Fruit fly (Drosophila melanogaster) whole organism, embryonic: ENCODE results near the gene CG15475.

Experiments used
- ATbp ChIP-seq: fragments of 200-800 bp; sonication (Bioruptor generic); optimal IDR thresholded peaks from 2 replicates; lab custom pipeline; 2017; ENCODE audit warnings: missing biosample characterization, mild to moderate bottlenecking, missing genetic modification characterization, missing genetic modification reagents
- CG10209 ChIP-seq: fragments of 200-800 bp; sonication (Bioruptor generic); optimal IDR thresholded peaks from 3 replicates; lab custom pipeline; 2017; ENCODE audit warnings: missing biosample characterization, mild to moderate bottlenecking, missing genetic modification characterization, missing genetic modification reagents
- CG10543 ChIP-seq: fragments of 200-800 bp; sonication (Bioruptor generic); optimal IDR thresholded peaks from 3 replicates; lab custom pipeline; 2017; ENCODE audit warnings: missing biosample characterization, mild to moderate bottlenecking, missing genetic modification characterization, moderate library complexity
- CG1602 ChIP-seq: fragments of 200-800 bp; sonication (Bioruptor generic); optimal IDR thresholded peaks from 3 replicates; lab custom pipeline; 2016; ENCODE audit warnings: missing biosample characterization, missing genetic modification characterization
- CG1603 ChIP-seq: fragments of 200-800 bp; sonication (Bioruptor generic); optimal IDR thresholded peaks from 2 replicates; lab custom pipeline; 2019; ENCODE audit warnings: missing biosample characterization, mild to moderate bottlenecking, missing genetic modification characterization, moderate library complexity
- CG1647 ChIP-seq: fragments of 200-800 bp; sonication (Bioruptor generic); optimal IDR thresholded peaks from 3 replicates; lab custom pipeline; 2016; ENCODE audit warnings: missing biosample characterization, missing genetic modification characterization
- CG17186 ChIP-seq: fragments of 200-800 bp; sonication (Bioruptor generic); optimal IDR thresholded peaks from 3 replicates; lab custom pipeline; 2017; ENCODE audit warnings: missing biosample characterization, missing genetic modification reagents, missing genetic modification characterization
- CG1792 ChIP-seq: fragments of 200-800 bp; sonication (Bioruptor generic); optimal IDR thresholded peaks from 2 replicates; lab custom pipeline; 2016; ENCODE audit warnings: missing biosample characterization, missing genetic modification characterization
- CG18476 ChIP-seq: fragments of 200-800 bp; sonication (Bioruptor generic); optimal IDR thresholded peaks from 2 replicates; lab custom pipeline; 2016; ENCODE audit warnings: missing biosample characterization, mild to moderate bottlenecking, missing genetic modification characterization
- CG18764 ChIP-seq: fragments of 200-800 bp; sonication (Bioruptor generic); optimal IDR thresholded peaks from 3 replicates; lab custom pipeline; 2016; ENCODE audit warnings: missing biosample characterization, missing genetic modification characterization
- CG2120 ChIP-seq: fragments of 200-800 bp; sonication (Bioruptor generic); optimal IDR thresholded peaks from 3 replicates; lab custom pipeline; 2016; ENCODE audit warnings: missing biosample characterization, missing genetic modification characterization
- CG2678 ChIP-seq: fragments of 200-800 bp; sonication (Bioruptor generic); optimal IDR thresholded peaks from 3 replicates; lab custom pipeline; 2019; ENCODE audit warnings: missing biosample characterization, mild to moderate bottlenecking, missing genetic modification characterization, moderate library complexity
- CG2889 ChIP-seq: fragments of 200-800 bp; sonication (Bioruptor generic); IDR thresholded peaks from 3 replicates; pipeline ENCODE4 v1.3.6; 2022; ENCODE audit warnings: missing biosample characterization, missing genetic modification characterization
- CG3065 ChIP-seq: fragments of 200-800 bp; sonication (Bioruptor generic); optimal IDR thresholded peaks from 2 replicates; lab custom pipeline; 2016; ENCODE audit warnings: missing biosample characterization, missing genetic modification characterization
- CG3995 ChIP-seq: fragments of 200-800 bp; sonication (Bioruptor generic); optimal IDR thresholded peaks from 3 replicates; lab custom pipeline; 2016; ENCODE audit warnings: missing biosample characterization, missing genetic modification characterization
- CG4854 ChIP-seq: fragments of 200-800 bp; sonication (Bioruptor generic); optimal IDR thresholded peaks from 2 replicates; lab custom pipeline; 2016; ENCODE audit warnings: missing biosample characterization, missing genetic modification characterization, inconsistent platforms
- CG8478 ChIP-seq: fragments of >200 bp; optimal IDR thresholded peaks from 2 replicates; lab custom pipeline; 2018
- CG8765 ChIP-seq: fragments of 200-800 bp; sonication (Bioruptor generic); IDR thresholded peaks from 2 replicates; pipeline ENCODE4 v1.3.6; 2022; ENCODE audit warnings: missing biosample characterization, missing genetic modification characterization
- CG9609 ChIP-seq: fragments of 200-800 bp; sonication (Bioruptor generic); optimal IDR thresholded peaks from 3 replicates; lab custom pipeline; 2016; ENCODE audit warnings: missing biosample characterization, missing genetic modification characterization
- Dad ChIP-seq: fragments of 200-800 bp; sonication (Bioruptor generic); optimal IDR thresholded peaks from 3 replicates; lab custom pipeline; 2016; ENCODE audit warnings: missing biosample characterization, missing genetic modification characterization
- Dip3 ChIP-seq: fragments of 200-800 bp; sonication (Bioruptor generic); optimal IDR thresholded peaks from 3 replicates; lab custom pipeline; 2016; ENCODE audit warnings: missing biosample characterization, missing genetic modification characterization
- ERR ChIP-seq: fragments of 200-800 bp; sonication (Bioruptor generic); optimal IDR thresholded peaks from 2 replicates; lab custom pipeline; 2016; ENCODE audit warnings: missing biosample characterization, missing genetic modification characterization
- HLH4C ChIP-seq: fragments of 200-800 bp; sonication (Bioruptor generic); IDR thresholded peaks from 3 replicates; pipeline ENCODE4 v1.3.6; 2022; ENCODE audit warnings: missing biosample characterization, missing genetic modification characterization; ENCODE audit not compliant: partially characterized antibody
- Jarid2 ChIP-seq: fragments of 200-800 bp; sonication (Bioruptor generic); optimal IDR thresholded peaks from 3 replicates; lab custom pipeline; 2017; ENCODE audit warnings: mild to moderate bottlenecking, missing biosample characterization, missing genetic modification reagents, missing genetic modification characterization
- Lpt ChIP-seq: fragments of >200 bp; optimal IDR thresholded peaks from 2 replicates; lab custom pipeline; 2018; ENCODE audit warnings: missing biosample characterization, missing genetic modification characterization
- NC2α ChIP-seq: fragments of 200-800 bp; sonication (Bioruptor generic); optimal IDR thresholded peaks from 2 replicates; lab custom pipeline; 2016; ENCODE audit warnings: missing biosample characterization, missing genetic modification characterization
- Opbp ChIP-seq: fragments of 200-800 bp; sonication (Bioruptor generic); IDR thresholded peaks from 3 replicates; pipeline ENCODE4 v1.3.6; 2022; ENCODE audit warnings: missing biosample characterization, missing genetic modification characterization; ENCODE audit not compliant: partially characterized antibody
- Ptx1 ChIP-seq: fragments of 200-800 bp; sonication (Bioruptor generic); IDR thresholded peaks from 2 replicates; pipeline ENCODE4 v1.3.6; 2022; ENCODE audit warnings: missing biosample characterization, missing genetic modification characterization
- Sox102F ChIP-seq: fragments of 200-800 bp; sonication (Bioruptor generic); optimal IDR thresholded peaks from 2 replicates; lab custom pipeline; 2018; ENCODE audit warnings: missing biosample characterization, mild to moderate bottlenecking, missing genetic modification characterization, moderate library complexity
- Sry-β ChIP-seq: fragments of 200-800 bp; sonication (Bioruptor generic); optimal IDR thresholded peaks from 2 replicates; lab custom pipeline; 2018; ENCODE audit warnings: missing biosample characterization, mild to moderate bottlenecking, missing genetic modification characterization, moderate library complexity
- Stat92E ChIP-seq, 3 experiments: fragments of >200 bp in 2 of 3; fragments of 200-800 bp in 1 of 3; sonication (Bioruptor generic) in 1 of 3; optimal IDR thresholded peaks; 2 replicates each; lab custom pipeline; 2017 to 2019; ENCODE audit warnings: missing biosample characterization in 3 of 3, missing genetic modification characterization in 3 of 3, mild to moderate bottlenecking in 1 of 3, moderate library complexity in 1 of 3
- abd-A ChIP-seq: fragments of 200-800 bp; sonication (Bioruptor generic); optimal IDR thresholded peaks from 3 replicates; lab custom pipeline; 2019; ENCODE audit warnings: missing biosample characterization, mild to moderate bottlenecking, missing genetic modification characterization, moderate library complexity
- ara ChIP-seq: fragments of 200-800 bp; sonication (Bioruptor generic); IDR thresholded peaks from 2 replicates; pipeline ENCODE4 v1.3.6; 2022; ENCODE audit warnings: missing biosample characterization, missing genetic modification characterization
- bab2 ChIP-seq: fragments of 200-800 bp; sonication (Bioruptor generic); optimal IDR thresholded peaks from 2 replicates; lab custom pipeline; 2016; ENCODE audit warnings: missing biosample characterization, missing genetic modification characterization
- btn ChIP-seq: fragments of 200-800 bp; sonication (Bioruptor generic); optimal IDR thresholded peaks from 2 replicates; lab custom pipeline; 2016; ENCODE audit warnings: missing biosample characterization, missing genetic modification characterization
- danr ChIP-seq: fragments of 200-800 bp; sonication (Bioruptor generic); IDR thresholded peaks from 2 replicates; pipeline ENCODE4 v1.3.6; 2022; ENCODE audit warnings: missing biosample characterization, missing genetic modification characterization
- dpn ChIP-seq, 2 experiments: fragments of 200-800 bp; sonication (Bioruptor generic); optimal IDR thresholded peaks; 3 replicates each; lab custom pipeline; 2016; ENCODE audit warnings: missing biosample characterization in 2 of 2, missing genetic modification characterization in 2 of 2
- emc ChIP-seq: fragments of 200-800 bp; sonication (Bioruptor generic); optimal IDR thresholded peaks from 2 replicates; lab custom pipeline; 2016; ENCODE audit warnings: missing biosample characterization, missing genetic modification characterization
- fd102C ChIP-seq: fragments of 200-800 bp; sonication (Bioruptor generic); optimal IDR thresholded peaks from 2 replicates; lab custom pipeline; 2018; ENCODE audit warnings: missing biosample characterization, mild to moderate bottlenecking, missing genetic modification characterization, moderate library complexity
- hb ChIP-seq: fragments of 200-800 bp; sonication (Bioruptor generic); IDR thresholded peaks from 3 replicates; pipeline ENCODE4 v1.3.6; 2022; ENCODE audit warnings: missing biosample characterization, missing genetic modification characterization; ENCODE audit not compliant: partially characterized antibody
- kah ChIP-seq: fragments of 200-800 bp; sonication (Bioruptor generic); optimal IDR thresholded peaks from 2 replicates; lab custom pipeline; 2018; ENCODE audit warnings: missing biosample characterization, mild to moderate bottlenecking, missing genetic modification characterization
- nom ChIP-seq: fragments of 200-800 bp; sonication (Bioruptor generic); optimal IDR thresholded peaks from 2 replicates; lab custom pipeline; 2017; ENCODE audit warnings: missing biosample characterization, missing genetic modification characterization, mild to moderate bottlenecking, moderate library complexity, missing genetic modification reagents
- onecut ChIP-seq: fragments of 200-800 bp; sonication (Bioruptor generic); IDR thresholded peaks from 2 replicates; pipeline ENCODE4 v1.3.6; 2022; ENCODE audit warnings: missing biosample characterization, missing genetic modification characterization
- otp ChIP-seq: fragments of 200-800 bp; sonication (Bioruptor generic); IDR thresholded peaks from 3 replicates; pipeline ENCODE4, ENCODE4 v1.3.6; 2022; ENCODE audit warnings: missing biosample characterization, missing genetic modification characterization
- peb ChIP-seq: fragments of 200-800 bp; sonication (Bioruptor generic); IDR thresholded peaks from 2 replicates; pipeline ENCODE4 v1.3.6; 2022; ENCODE audit warnings: missing biosample characterization, missing genetic modification characterization
- run ChIP-seq: fragments of 200-800 bp; sonication (Bioruptor generic); optimal IDR thresholded peaks from 3 replicates; lab custom pipeline; 2018; ENCODE audit warnings: missing biosample characterization, mild to moderate bottlenecking, missing genetic modification characterization
- scrt ChIP-seq: fragments of 200-800 bp; sonication (Bioruptor generic); optimal IDR thresholded peaks from 2 replicates; lab custom pipeline; 2018; ENCODE audit warnings: missing biosample characterization, mild to moderate bottlenecking, missing genetic modification characterization, moderate library complexity
- sima ChIP-seq: fragments of 200-800 bp; sonication (Bioruptor generic); optimal IDR thresholded peaks from 2 replicates; lab custom pipeline; 2016; ENCODE audit warnings: missing biosample characterization, missing genetic modification characterization
- slp2 ChIP-seq: fragments of 200-800 bp; sonication (Bioruptor generic); optimal IDR thresholded peaks from 2 replicates; lab custom pipeline; 2016; ENCODE audit warnings: missing biosample characterization, missing genetic modification characterization
- tll ChIP-seq, 2 experiments: fragments of 200-800 bp in 1 of 2; fragments of >200 bp in 1 of 2; sonication (Bioruptor generic) in 1 of 2; optimal IDR thresholded peaks; 2 replicates each; lab custom pipeline; 2017 to 2019; ENCODE audit warnings: missing biosample characterization in 2 of 2, missing genetic modification characterization in 2 of 2, mild to moderate bottlenecking in 1 of 2, moderate library complexity in 1 of 2
- trh ChIP-seq: fragments of 200-800 bp; sonication (Bioruptor generic); optimal IDR thresholded peaks from 2 replicates; lab custom pipeline; 2016; ENCODE audit warnings: missing biosample characterization, missing genetic modification characterization
- unc-4 ChIP-seq: fragments of 200-800 bp; sonication (Bioruptor generic); IDR thresholded peaks from 2 replicates; pipeline ENCODE4 v1.3.6; 2022; ENCODE audit warnings: missing biosample characterization, missing genetic modification characterization; ENCODE audit not compliant: partially characterized antibody
- wdn ChIP-seq: fragments of 200-800 bp; sonication (Bioruptor generic); IDR thresholded peaks from 2 replicates; pipeline ENCODE4 v1.3.6; 2022; ENCODE audit warnings: missing biosample characterization, missing genetic modification characterization

CG15475 gene

dm6 chr2L:20638413-20638812, 24.1 kb downstream of the CG15475 start (continued):
- no peak for TF ChIP-seq Lpt (GFP tag; lab: Kevin White, UChicago)
- no peak for TF ChIP-seq fd102C (GFP tag; lab: Kevin White, UChicago)
- no peak for TF ChIP-seq wdn (GFP tag; lab: Robert Waterston, UW)
- TF ChIP-seq ara (GFP tag; lab: Robert Waterston, UW): no peak
- no peak for TF ChIP-seq CG2889 (GFP tag; lab: Robert Waterston, UW)
- TF ChIP-seq unc-4 (GFP tag; lab: Robert Waterston, UW): peak; percentile 32; the same call in 1 of the 2 replicates
- no peak for TF ChIP-seq run (tag; lab: Kevin White, UChicago)
- TF ChIP-seq tll (GFP tag; optimal IDR thresholded peaks at IDR 0.05; lab: Kevin White, UChicago): no peak
- no peak for TF ChIP-seq CG18764 (GFP tag; lab: Kevin White, UChicago)
- peak; percentile 66 for TF ChIP-seq CG1603 (tag; lab: Kevin White, UChicago)
- peak; percentile 73; the same call in 2 of the 3 replicates for TF ChIP-seq Opbp
- no peak for TF ChIP-seq CG1792 (GFP tag; lab: Kevin White, UChicago)
- TF ChIP-seq ERR (GFP tag; lab: Kevin White, UChicago): no peak
- no peak for TF ChIP-seq danr
- no peak for TF ChIP-seq CG2120
- TF ChIP-seq hb (GFP tag; lab: Robert Waterston, UW): no peak
- no peak for TF ChIP-seq CG8478 (lab: Kevin White, UChicago)
- no peak for TF ChIP-seq ATbp
- no peak for TF ChIP-seq Ptx1 (GFP tag; lab: Robert Waterston, UW)
- TF ChIP-seq CG4854 (GFP tag; lab: Kevin White, UChicago): no peak
- TF ChIP-seq CG18476: no peak
- TF ChIP-seq Jarid2 (GFP tag; lab: Kevin White, UChicago): peak; percentile 8
- no peak for TF ChIP-seq bab2 (GFP tag; lab: Kevin White, UChicago)
- TF ChIP-seq onecut: no peak
- no peak for TF ChIP-seq sima (GFP tag; lab: Kevin White, UChicago)
- no peak for TF ChIP-seq trh
- TF ChIP-seq CG9609: no peak
- TF ChIP-seq scrt: no peak
- peak; percentile 14 for TF ChIP-seq kah (GFP tag; lab: Kevin White, UChicago)
- peak; percentile 65 for TF ChIP-seq CG3995 (GFP tag; lab: Kevin White, UChicago)
- TF ChIP-seq CG10209 (GFP tag; lab: Kevin White, UChicago): no peak
- TF ChIP-seq dpn (GFP tag; optimal IDR thresholded peaks at IDR 0.05; lab: Kevin White, UChicago): no peak
- TF ChIP-seq Dad (GFP tag; lab: Kevin White, UChicago): no peak
- no peak for TF ChIP-seq otp (GFP tag; lab: Robert Waterston, UW)

dm6 chr2L:20639821-20640220, 25.5 kb downstream of the CG15475 start, which contains the start of gene CG31680:
CG31680 (plus strand) TSS chr2L:20640121.
- no peak for TF ChIP-seq btn (GFP tag; lab: Kevin White, UChicago)
- TF ChIP-seq NC2α (GFP tag; lab: Kevin White, UChicago): no peak
- no peak for TF ChIP-seq abd-A (tag; lab: Kevin White, UChicago)
- TF ChIP-seq CG1647: no peak
- TF ChIP-seq Sox102F (GFP tag; lab: Kevin White, UChicago): no peak
- TF ChIP-seq Stat92E (GFP tag; optimal IDR thresholded peaks at IDR 0.05; lab: Kevin White, UChicago): no peak
- no peak for TF ChIP-seq CG3065 (GFP tag; lab: Kevin White, UChicago)
- TF ChIP-seq CG2678 (tag; lab: Kevin White, UChicago): no peak
- no peak for TF ChIP-seq nom (GFP tag; lab: Kevin White, UChicago)
- TF ChIP-seq peb (GFP tag; lab: Robert Waterston, UW): no peak
- no peak for TF ChIP-seq Sry-β
- no peak for TF ChIP-seq CG17186 (GFP tag; lab: Kevin White, UChicago)
- TF ChIP-seq CG8765 (GFP tag; lab: Robert Waterston, UW): no peak
- TF ChIP-seq slp2 (GFP tag; lab: Kevin White, UChicago): no peak
- TF ChIP-seq CG1602 (GFP tag; lab: Kevin White, UChicago): no peak
- TF ChIP-seq emc (GFP tag; lab: Kevin White, UChicago): no peak
- no peak for TF ChIP-seq Dip3 (GFP tag; lab: Kevin White, UChicago)
- no peak for TF ChIP-seq CG10543 (GFP tag; lab: Kevin White, UChicago)
- no peak for TF ChIP-seq HLH4C (GFP tag; lab: Robert Waterston, UW)
